Fruit fly (Drosophila melanogaster) whole organism, embryonic: ENCODE results near the gene CG44040.

Experiments used
- BEAF-32 ChIP-seq: fragments of 200-800 bp; sonication (Bioruptor generic); optimal IDR thresholded peaks from 3 replicates; lab custom pipeline; 2017; ENCODE audit warnings: missing biosample characterization, missing genetic modification characterization, mild to moderate bottlenecking, moderate library complexity, missing genetic modification reagents
- BtbVII ChIP-seq: fragments of 200-800 bp; sonication (Bioruptor generic); optimal IDR thresholded peaks from 3 replicates; lab custom pipeline; 2017; ENCODE audit warnings: missing biosample characterization, mild to moderate bottlenecking, missing genetic modification characterization
- CG12155 ChIP-seq: fragments of 200-800 bp; sonication (Bioruptor generic); optimal IDR thresholded peaks from 3 replicates; lab custom pipeline; 2016; ENCODE audit warnings: missing biosample characterization, missing genetic modification characterization
- CG12942 ChIP-seq: fragments of 200-800 bp; sonication (Bioruptor generic); optimal IDR thresholded peaks from 3 replicates; lab custom pipeline; 2016; ENCODE audit warnings: missing biosample characterization, missing genetic modification characterization
- CG13296 ChIP-seq: fragments of 200-800 bp; sonication (Bioruptor generic); optimal IDR thresholded peaks from 3 replicates; lab custom pipeline; 2018; ENCODE audit warnings: missing biosample characterization, mild to moderate bottlenecking, missing genetic modification characterization
- CG15073 ChIP-seq: fragments of 200-800 bp; sonication (Bioruptor generic); optimal IDR thresholded peaks from 2 replicates; lab custom pipeline; 2016; ENCODE audit warnings: missing biosample characterization, missing genetic modification characterization
- CG15601 ChIP-seq: fragments of 200-800 bp; sonication (Bioruptor generic); optimal IDR thresholded peaks from 3 replicates; lab custom pipeline; 2019; ENCODE audit warnings: missing biosample characterization, mild to moderate bottlenecking, missing genetic modification characterization, moderate library complexity
- CG17361 ChIP-seq: fragments of 200-800 bp; sonication (Bioruptor generic); IDR thresholded peaks from 3 replicates; pipeline ENCODE4 v1.3.6; 2022; ENCODE audit warnings: missing biosample characterization, missing genetic modification characterization
- CG18262 ChIP-seq: fragments of 200-800 bp; optimal IDR thresholded peaks from 3 replicates; lab custom pipeline; 2019; ENCODE audit warnings: missing biosample characterization, mild to moderate bottlenecking, missing genetic modification characterization, moderate library complexity
- CG1832 ChIP-seq: fragments of 200-800 bp; sonication (Bioruptor generic); optimal IDR thresholded peaks from 2 replicates; lab custom pipeline; 2017; ENCODE audit warnings: missing biosample characterization, mild to moderate bottlenecking, missing genetic modification characterization, inconsistent platforms
- CG18476 ChIP-seq: fragments of 200-800 bp; sonication (Bioruptor generic); optimal IDR thresholded peaks from 2 replicates; lab custom pipeline; 2016; ENCODE audit warnings: missing biosample characterization, mild to moderate bottlenecking, missing genetic modification characterization
- CG18764 ChIP-seq: fragments of 200-800 bp; sonication (Bioruptor generic); optimal IDR thresholded peaks from 3 replicates; lab custom pipeline; 2016; ENCODE audit warnings: missing biosample characterization, missing genetic modification characterization
- CG34376 ChIP-seq: fragments of 200-800 bp; sonication (Bioruptor generic); optimal IDR thresholded peaks from 2 replicates; lab custom pipeline; 2018; ENCODE audit warnings: missing biosample characterization, mild to moderate bottlenecking, missing genetic modification characterization
- CG5180 ChIP-seq: fragments of 200-800 bp; sonication (Bioruptor generic); optimal IDR thresholded peaks from 3 replicates; lab custom pipeline; 2017; ENCODE audit warnings: missing biosample characterization, missing genetic modification characterization, mild to moderate bottlenecking, moderate library complexity, missing genetic modification reagents
- CG6689 ChIP-seq: fragments of 200-800 bp; sonication (Bioruptor generic); IDR thresholded peaks from 2 replicates; pipeline ENCODE4 v1.3.6; 2022; ENCODE audit warnings: missing biosample characterization, missing genetic modification characterization
- CG9215 ChIP-seq: fragments of 200-800 bp; sonication (Bioruptor generic); IDR thresholded peaks from 2 replicates; pipeline ENCODE4 v1.3.6; 2022; ENCODE audit warnings: missing biosample characterization, missing genetic modification characterization
- Camta ChIP-seq: fragments of 200-800 bp; sonication (Bioruptor generic); optimal IDR thresholded peaks from 2 replicates; lab custom pipeline; 2016; ENCODE audit warnings: missing biosample characterization, missing genetic modification characterization
- Eip74EF ChIP-seq, 2 experiments: fragments of 200-800 bp in 1 of 2; fragments of >200 bp in 1 of 2; sonication (Bioruptor generic) in 1 of 2; optimal IDR thresholded peaks; 2 replicates each; lab custom pipeline; 2017 to 2019; ENCODE audit warnings: missing biosample characterization in 2 of 2, missing genetic modification characterization in 2 of 2, mild to moderate bottlenecking in 1 of 2, moderate library complexity in 1 of 2
- Fer2 ChIP-seq: fragments of 200-800 bp; sonication (Bioruptor generic); optimal IDR thresholded peaks from 2 replicates; lab custom pipeline; 2018; ENCODE audit warnings: missing biosample characterization, mild to moderate bottlenecking, missing genetic modification characterization, moderate library complexity
- HLH3B ChIP-seq: fragments of 200-800 bp; sonication (Bioruptor generic); IDR thresholded peaks from 2 replicates; pipeline ENCODE4 v1.3.6; 2022; ENCODE audit warnings: missing biosample characterization, missing genetic modification characterization
- HmgZ ChIP-seq: fragments of 200-800 bp; sonication (Bioruptor generic); optimal IDR thresholded peaks from 2 replicates; lab custom pipeline; 2018; ENCODE audit warnings: missing biosample characterization, mild to moderate bottlenecking, missing genetic modification characterization
- Kr ChIP-seq: fragments of 200-800 bp; sonication (Bioruptor generic); optimal IDR thresholded peaks from 2 replicates; lab custom pipeline; 2017; ENCODE audit warnings: missing biosample characterization, mild to moderate bottlenecking, missing genetic modification characterization
- Lhr ChIP-seq: fragments of 200-800 bp; sonication (Bioruptor generic); optimal IDR thresholded peaks from 3 replicates; lab custom pipeline; 2017; ENCODE audit warnings: mild to moderate bottlenecking, missing biosample characterization, missing genetic modification reagents, missing genetic modification characterization
- Lim3 ChIP-seq: fragments of 200-800 bp; sonication (Bioruptor generic); IDR thresholded peaks from 2 replicates; pipeline ENCODE4 v1.3.6; 2022; ENCODE audit warnings: missing biosample characterization, missing genetic modification characterization
- NFAT ChIP-seq: fragments of 200-800 bp; sonication (Bioruptor generic); IDR thresholded peaks from 2 replicates; pipeline ENCODE4 v1.3.6; 2022; ENCODE audit warnings: missing biosample characterization, missing genetic modification characterization
- Rfx ChIP-seq: fragments of 200-800 bp; sonication (Bioruptor generic); IDR thresholded peaks from 2 replicates; pipeline ENCODE4 v1.3.6; 2022; ENCODE audit warnings: missing biosample characterization, missing genetic modification characterization
- Side ChIP-seq: fragments of 200-800 bp; sonication (Bioruptor generic); optimal IDR thresholded peaks from 2 replicates; lab custom pipeline; 2016; ENCODE audit warnings: missing biosample characterization, missing genetic modification characterization
- Sox102F ChIP-seq: fragments of 200-800 bp; sonication (Bioruptor generic); optimal IDR thresholded peaks from 2 replicates; lab custom pipeline; 2018; ENCODE audit warnings: missing biosample characterization, mild to moderate bottlenecking, missing genetic modification characterization, moderate library complexity
- Spps ChIP-seq: fragments of 200-800 bp; sonication (Bioruptor generic); optimal IDR thresholded peaks from 2 replicates; lab custom pipeline; 2018; ENCODE audit warnings: missing biosample characterization, mild to moderate bottlenecking, missing genetic modification characterization
- Taf1 ChIP-seq: fragments of 200-800 bp; sonication (Bioruptor generic); IDR thresholded peaks from 2 replicates; pipeline ENCODE4 v1.3.6; 2022; ENCODE audit warnings: missing biosample characterization, missing genetic modification characterization
- YL-1 ChIP-seq: fragments of 200-800 bp; sonication (Bioruptor generic); optimal IDR thresholded peaks from 3 replicates; lab custom pipeline; 2017; ENCODE audit warnings: missing biosample characterization, mild to moderate bottlenecking, missing genetic modification characterization
- ase ChIP-seq: fragments of 200-800 bp; sonication (Bioruptor generic); IDR thresholded peaks from 3 replicates; pipeline ENCODE4 v1.3.6; 2022; ENCODE audit warnings: missing biosample characterization, missing genetic modification characterization
- btn ChIP-seq: fragments of 200-800 bp; sonication (Bioruptor generic); optimal IDR thresholded peaks from 2 replicates; lab custom pipeline; 2016; ENCODE audit warnings: missing biosample characterization, missing genetic modification characterization
- caup ChIP-seq: fragments of 200-800 bp; sonication (Bioruptor generic); optimal IDR thresholded peaks from 3 replicates; lab custom pipeline; 2017; ENCODE audit warnings: missing biosample characterization, mild to moderate bottlenecking, missing genetic modification characterization, moderate library complexity; ENCODE audit not compliant: severe bottlenecking
- croc ChIP-seq: fragments of 200-800 bp; sonication (Bioruptor generic); conservative IDR thresholded peaks from 3 replicates; pipeline ENCODE4 v1.3.6; 2022; ENCODE audit warnings: missing biosample characterization, missing genetic modification characterization
- danr ChIP-seq: fragments of 200-800 bp; sonication (Bioruptor generic); IDR thresholded peaks from 2 replicates; pipeline ENCODE4 v1.3.6; 2022; ENCODE audit warnings: missing biosample characterization, missing genetic modification characterization
- fd102C ChIP-seq: fragments of 200-800 bp; sonication (Bioruptor generic); optimal IDR thresholded peaks from 2 replicates; lab custom pipeline; 2018; ENCODE audit warnings: missing biosample characterization, mild to moderate bottlenecking, missing genetic modification characterization, moderate library complexity
- fu2 ChIP-seq: fragments of 200-800 bp; sonication (Bioruptor generic); optimal IDR thresholded peaks from 2 replicates; lab custom pipeline; 2016; ENCODE audit warnings: missing biosample characterization, missing genetic modification characterization
- gcm2 ChIP-seq: fragments of 200-800 bp; sonication (Bioruptor generic); optimal IDR thresholded peaks from 2 replicates; lab custom pipeline; 2016; ENCODE audit warnings: missing biosample characterization, missing genetic modification characterization
- hkb ChIP-seq, 2 experiments: fragments of 200-800 bp in 1 of 2; fragments of >200 bp in 1 of 2; sonication (Bioruptor generic) in 1 of 2; IDR thresholded peaks in 1 of 2; optimal IDR thresholded peaks in 1 of 2; 2 replicates each; pipeline versions ENCODE4 v1.3.6 to Lab custom; 2017 to 2022; ENCODE audit warnings: missing biosample characterization in 1 of 2, missing genetic modification characterization in 1 of 2
- lbe ChIP-seq: fragments of 200-800 bp; sonication (Bioruptor generic); optimal IDR thresholded peaks from 2 replicates; lab custom pipeline; 2016; ENCODE audit warnings: missing biosample characterization, mild to moderate bottlenecking, missing genetic modification characterization
- onecut ChIP-seq: fragments of 200-800 bp; sonication (Bioruptor generic); IDR thresholded peaks from 2 replicates; pipeline ENCODE4 v1.3.6; 2022; ENCODE audit warnings: missing biosample characterization, missing genetic modification characterization
- pnt ChIP-seq: fragments of 200-800 bp; sonication (Bioruptor generic); optimal IDR thresholded peaks from 3 replicates; lab custom pipeline; 2016; ENCODE audit warnings: missing biosample characterization, missing genetic modification characterization
- stwl ChIP-seq: fragments of 200-800 bp; sonication (Bioruptor generic); optimal IDR thresholded peaks from 3 replicates; lab custom pipeline; 2018; ENCODE audit warnings: missing biosample characterization, mild to moderate bottlenecking, missing genetic modification characterization, moderate library complexity
- ttk ChIP-seq: fragments of 200-800 bp; sonication (Bioruptor generic); IDR thresholded peaks from 2 replicates; pipeline ENCODE4 v2.1.2; 2022; ENCODE audit warnings: missing biosample characterization, missing genetic modification characterization
- tx ChIP-seq: fragments of 200-800 bp; sonication (Bioruptor generic); optimal IDR thresholded peaks from 2 replicates; lab custom pipeline; 2016; ENCODE audit warnings: missing biosample characterization, missing genetic modification characterization
- unc-4 ChIP-seq: fragments of 200-800 bp; sonication (Bioruptor generic); IDR thresholded peaks from 2 replicates; pipeline ENCODE4 v1.3.6; 2022; ENCODE audit warnings: missing biosample characterization, missing genetic modification characterization; ENCODE audit not compliant: partially characterized antibody
- unpg ChIP-seq: fragments of 200-800 bp; sonication (Bioruptor generic); optimal IDR thresholded peaks from 3 replicates; lab custom pipeline; 2018; ENCODE audit warnings: missing biosample characterization, mild to moderate bottlenecking, missing genetic modification characterization, moderate library complexity
- vfl ChIP-seq: fragments of 200-800 bp; sonication (Bioruptor generic); optimal IDR thresholded peaks from 2 replicates; lab custom pipeline; 2016; ENCODE audit warnings: missing biosample characterization, missing genetic modification characterization
- wdn ChIP-seq: fragments of 200-800 bp; sonication (Bioruptor generic); IDR thresholded peaks from 2 replicates; pipeline ENCODE4 v1.3.6; 2022; ENCODE audit warnings: missing biosample characterization, missing genetic modification characterization
- zfh2 ChIP-seq: fragments of 200-800 bp; sonication (Bioruptor generic); optimal IDR thresholded peaks from 2 replicates; lab custom pipeline; 2016; ENCODE audit warnings: missing biosample characterization, missing genetic modification characterization

The CG44040 gene

DNA sequence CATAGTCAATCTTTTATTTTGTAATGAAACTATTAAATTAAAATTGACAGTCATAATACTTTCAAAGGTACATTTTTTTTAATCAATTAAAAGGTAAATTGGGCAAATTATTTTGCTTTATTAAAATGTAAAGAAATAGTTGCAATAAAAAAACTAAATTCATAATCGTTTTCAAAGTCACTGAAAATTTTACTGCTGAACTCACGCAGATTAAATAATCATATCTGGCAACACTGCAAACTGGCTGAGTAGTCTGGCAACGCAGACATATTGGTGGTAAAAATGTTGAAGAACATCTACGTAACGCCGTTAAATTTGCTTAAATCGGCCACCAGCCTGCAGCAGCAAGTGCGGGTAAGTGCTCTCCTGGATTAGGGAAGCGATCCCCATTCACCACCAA lies 10.3 kb downstream of the CG44040 start, which contains the start of gene mRpL9 (continued):
- no peak for TF ChIP-seq Eip74EF (GFP tag; optimal IDR thresholded peaks at IDR 0.05; lab: Kevin White, UChicago)
- peak; percentile 56 for TF ChIP-seq zfh2 (GFP tag; lab: Kevin White, UChicago)
- TF ChIP-seq Camta: no peak
- TF ChIP-seq fd102C (GFP tag; lab: Kevin White, UChicago): no peak
- TF ChIP-seq CG12942 (GFP tag; lab: Kevin White, UChicago): no peak
- no peak for TF ChIP-seq Taf1
- TF ChIP-seq CG5180 (GFP tag; lab: Kevin White, UChicago): no peak
- TF ChIP-seq BtbVII (GFP tag; lab: Kevin White, UChicago): no peak
- TF ChIP-seq Kr (GFP tag; lab: Kevin White, UChicago): no peak
- TF ChIP-seq caup (GFP tag; lab: Kevin White, UChicago): no peak
- TF ChIP-seq hkb (optimal IDR thresholded peaks at IDR 0.05; lab: Kevin White, UChicago): no peak
- TF ChIP-seq hkb (GFP tag; IDR thresholded peaks at IDR 0.05; lab: Robert Waterston, UW): no peak
- no peak for TF ChIP-seq gcm2 (GFP tag; lab: Kevin White, UChicago)
- no peak for TF ChIP-seq CG6689
- no peak for TF ChIP-seq croc (GFP tag; lab: Robert Waterston, UW)
- TF ChIP-seq CG9215 (GFP tag; lab: Robert Waterston, UW): peak; percentile 25; the same call in 1 of the 2 replicates
- no peak for TF ChIP-seq danr (GFP tag; lab: Robert Waterston, UW)
- no peak for TF ChIP-seq ttk (GFP tag; lab: Robert Waterston, UW)
- peak; percentile 47; the same call in 1 of the 2 replicates for TF ChIP-seq Rfx (GFP tag; lab: Robert Waterston, UW)
- TF ChIP-seq CG18262: no peak
- TF ChIP-seq YL-1 (GFP tag; lab: Kevin White, UChicago): peak; percentile 58
- TF ChIP-seq Fer2: no peak
- no peak for TF ChIP-seq btn (GFP tag; lab: Kevin White, UChicago)
- no peak for TF ChIP-seq CG34376 (GFP tag; lab: Kevin White, UChicago)
- TF ChIP-seq HLH3B: no peak
- peak; percentile 68 for TF ChIP-seq BEAF-32 (GFP tag; lab: Kevin White, UChicago)
- no peak for TF ChIP-seq CG15601
- no peak for TF ChIP-seq Lim3 (GFP tag; lab: Robert Waterston, UW)
- TF ChIP-seq ase (GFP tag; lab: Robert Waterston, UW): no peak
- no peak for TF ChIP-seq vfl (GFP tag; lab: Kevin White, UChicago)
- TF ChIP-seq CG15073: no peak
- TF ChIP-seq wdn: no peak
- TF ChIP-seq Sox102F (GFP tag; lab: Kevin White, UChicago): no peak
- TF ChIP-seq stwl (tag; lab: Kevin White, UChicago): peak; percentile 48
- no peak for TF ChIP-seq CG13296 (GFP tag; lab: Kevin White, UChicago)
- no peak for TF ChIP-seq onecut (GFP tag; lab: Robert Waterston, UW)
- no peak for TF ChIP-seq pnt (GFP tag; lab: Kevin White, UChicago)
- TF ChIP-seq CG18476 (GFP tag; lab: Kevin White, UChicago): no peak
- TF ChIP-seq CG1832 (GFP tag; lab: Kevin White, UChicago): no peak
- no peak for TF ChIP-seq unpg (GFP tag; lab: Kevin White, UChicago)
- no peak; the same call in 2 of the 3 replicates for TF ChIP-seq CG17361
- TF ChIP-seq Lhr (GFP tag; lab: Kevin White, UChicago): no peak
- no peak for TF ChIP-seq Spps
- peak; percentile 65 for TF ChIP-seq CG12155
- TF ChIP-seq Side (GFP tag; lab: Kevin White, UChicago): no peak
- TF ChIP-seq fu2 (GFP tag; lab: Kevin White, UChicago): no peak
- TF ChIP-seq lbe: no peak
- no peak for TF ChIP-seq NFAT (GFP tag; lab: Robert Waterston, UW)
- TF ChIP-seq unc-4 (GFP tag; lab: Robert Waterston, UW): peak; percentile 39; the same call in 1 of the 2 replicates
- no peak for TF ChIP-seq tx (GFP tag; lab: Kevin White, UChicago)
- peak; percentile 58 for TF ChIP-seq HmgZ (tag; lab: Kevin White, UChicago)
- TF ChIP-seq CG18764 (GFP tag; lab: Kevin White, UChicago): no peak
